Fruit fly (Drosophila melanogaster): Measurements from ENCODE around the gene CG13081.

dm6 chr2L:19533247-19533646 lies 7.2 kb upstream of the CG13081 start, which contains the start of gene CG33116:
- peak; percentile 63 for TF ChIP-seq CG13204 (GFP tag; optimal IDR thresholded peaks at IDR 0.05)
- TF ChIP-seq CG12605 (GFP tag; IDR thresholded peaks at IDR 0.05) = peak; percentile 63
- peak; percentile 85 for TF ChIP-seq CG8301 (tag; optimal IDR thresholded peaks at IDR 0.05)
- TF ChIP-seq CG8159 (tag; optimal IDR thresholded peaks at IDR 0.05) = peak; percentile 79
- TF ChIP-seq CG4496 (GFP tag; IDR thresholded peaks at IDR 0.05) = peak; percentile 91
- TF ChIP-seq CG15710 (tag; optimal IDR thresholded peaks at IDR 0.05) = peak; percentile 76
- peak; percentile 65 for TF ChIP-seq D1 (tag; optimal IDR thresholded peaks at IDR 0.05)
- peak; percentile 87 for TF ChIP-seq CG14655 (GFP tag; optimal IDR thresholded peaks at IDR 0.05)

All from whole organism, pupa.